Worm (Caenorhabditis elegans) whole organism, young adult: ENCODE results near the gene mab-5.

Experiments
- F10E7.11 ChIP-seq: sonication (generic microtip); optimal IDR thresholded peaks from 2 replicates; lab custom pipeline; 2017; ENCODE audit warnings: mild to moderate bottlenecking, missing genetic modification characterization, moderate library complexity, missing compliant biosample characterization
- F23B12.7 ChIP-seq: sonication (generic microtip); optimal IDR thresholded peaks from 2 replicates; lab custom pipeline; 2017; ENCODE audit warnings: missing genetic modification characterization, mild to moderate bottlenecking, missing compliant biosample characterization, antibody characterized with exemption, moderate library complexity; ENCODE audit not compliant: insufficient read depth
- F49E8.2 ChIP-seq: sonication (generic microtip); optimal IDR thresholded peaks from 3 replicates; lab custom pipeline; 2017; ENCODE audit warnings: missing genetic modification characterization, mild to moderate bottlenecking, missing compliant biosample characterization, antibody characterized with exemption, moderate library complexity; ENCODE audit not compliant: insufficient read depth
- K11D2.4 ChIP-seq: fragments of 200-800 bp; sonication (Bioruptor generic); IDR thresholded peaks from 2 replicates; pipeline ENCODE4 v1.3.6; 2022; ENCODE audit warnings: missing genetic modification reagents, missing genetic modification characterization, missing compliant biosample characterization
- K12H6.12 ChIP-seq: fragments of 200-800 bp; sonication (Bioruptor generic); optimal IDR thresholded peaks from 2 replicates; lab custom pipeline; 2018; ENCODE audit warnings: mild to moderate bottlenecking, missing genetic modification characterization, missing compliant biosample characterization
- Y56A3A.18 ChIP-seq: fragments of 200-800 bp; sonication (Bioruptor generic); IDR thresholded peaks from 2 replicates; pipeline ENCODE4 v1.3.6; 2022; ENCODE audit warnings: missing genetic modification reagents, missing genetic modification characterization, missing compliant biosample characterization
- Y95B8A.8 ChIP-seq: fragments of 200-800 bp; sonication (Bioruptor generic); IDR thresholded peaks from 2 replicates; pipeline ENCODE4 v1.3.6; 2022; ENCODE audit warnings: missing genetic modification reagents, missing genetic modification characterization, missing compliant biosample characterization
- ZK185.1 ChIP-seq: sonication (generic microtip); optimal IDR thresholded peaks from 2 replicates; lab custom pipeline; 2016; ENCODE audit warnings: mild to moderate bottlenecking, missing genetic modification characterization, missing compliant biosample characterization; ENCODE audit not compliant: poor library complexity, severe bottlenecking
- akir-1 ChIP-seq: fragments of 200-800 bp; sonication (Bioruptor generic); optimal IDR thresholded peaks from 2 replicates; lab custom pipeline; 2018; ENCODE audit warnings: mild to moderate bottlenecking, missing genetic modification characterization, moderate library complexity, missing compliant biosample characterization
- aptf-2 ChIP-seq: fragments of 200-800 bp; sonication (Bioruptor generic); conservative IDR thresholded peaks from 2 replicates; pipeline ENCODE4 v1.3.6; 2022; ENCODE audit warnings: missing genetic modification reagents, missing genetic modification characterization, missing compliant biosample characterization
- atf-7 ChIP-seq: sonication (generic microtip); optimal IDR thresholded peaks from 2 replicates; lab custom pipeline; 2017; ENCODE audit warnings: mild to moderate bottlenecking, missing genetic modification characterization, missing compliant biosample characterization
- attf-5 ChIP-seq: fragments of 200-800 bp; sonication (Bioruptor generic); optimal IDR thresholded peaks from 2 replicates; lab custom pipeline; 2018; ENCODE audit warnings: mild to moderate bottlenecking, missing genetic modification characterization, missing compliant biosample characterization
- cebp-1 ChIP-seq, 2 experiments: fragments of 200-800 bp in 1 of 2; sonication (Bioruptor generic) in 1 of 2; sonication (generic microtip) in 1 of 2; IDR thresholded peaks in 1 of 2; optimal IDR thresholded peaks in 1 of 2; 2 replicates each; pipeline versions ENCODE4 v1.3.6 to Lab custom; 2017 to 2022; ENCODE audit warnings: missing compliant biosample characterization in 2 of 2, missing genetic modification characterization in 2 of 2, mild to moderate bottlenecking in 1 of 2, missing genetic modification reagents in 1 of 2, moderate library complexity in 1 of 2
- ceh-27 ChIP-seq: fragments of 200-800 bp; sonication (Bioruptor generic); optimal IDR thresholded peaks from 2 replicates; lab custom pipeline; 2018; ENCODE audit warnings: mild to moderate bottlenecking, missing genetic modification characterization, moderate library complexity, missing compliant biosample characterization
- ceh-40 ChIP-seq: fragments of 200-800 bp; sonication (Bioruptor generic); IDR thresholded peaks from 2 replicates; pipeline ENCODE4 v1.3.6; 2022; ENCODE audit warnings: missing genetic modification characterization, missing compliant biosample characterization
- ceh-91 ChIP-seq: fragments of 200-800 bp; sonication (Bioruptor generic); IDR thresholded peaks from 2 replicates; pipeline ENCODE4 v1.3.6; 2022; ENCODE audit warnings: missing genetic modification reagents, missing genetic modification characterization, missing compliant biosample characterization
- chd-7 ChIP-seq: sonication (generic microtip); optimal IDR thresholded peaks from 2 replicates; lab custom pipeline; 2016; ENCODE audit warnings: mild to moderate bottlenecking, missing genetic modification characterization, moderate library complexity, missing compliant biosample characterization
- dpff-1 ChIP-seq: sonication (generic microtip); optimal IDR thresholded peaks from 2 replicates; lab custom pipeline; 2017; ENCODE audit warnings: mild to moderate bottlenecking, missing genetic modification characterization, missing compliant biosample characterization
- dpl-1 ChIP-seq: fragments of 150-350 bp; optimal IDR thresholded peaks from 2 replicates; lab custom pipeline; 2014; ENCODE audit warnings: missing biosample characterization, missing genetic modification reagents, missing genetic modification characterization
- egrh-3 ChIP-seq: fragments of 200-800 bp; sonication (Bioruptor generic); IDR thresholded peaks from 2 replicates; pipeline ENCODE4 v1.3.6; 2022; ENCODE audit warnings: missing genetic modification reagents, missing genetic modification characterization, missing compliant biosample characterization
- hmg-1.2 ChIP-seq: fragments of 200-800 bp; sonication (Bioruptor generic); IDR thresholded peaks from 2 replicates; pipeline ENCODE4 v1.3.6; 2022; ENCODE audit warnings: missing genetic modification reagents, missing genetic modification characterization, missing compliant biosample characterization
- hmg-20 ChIP-seq: fragments of 200-800 bp; sonication (Bioruptor generic); IDR thresholded peaks from 2 replicates; pipeline ENCODE4 v1.3.6; 2022; ENCODE audit warnings: missing genetic modification reagents, missing genetic modification characterization, missing compliant biosample characterization
- hsf-1 ChIP-seq: fragments of 200-800 bp; sonication (Bioruptor generic); IDR thresholded peaks from 2 replicates; pipeline ENCODE4 v1.3.6; 2022; ENCODE audit warnings: missing genetic modification reagents, missing genetic modification characterization, missing compliant biosample characterization
- let-607 ChIP-seq, 2 experiments: fragments of 200-800 bp in 1 of 2; sonication (Bioruptor generic) in 1 of 2; sonication (generic microtip) in 1 of 2; optimal IDR thresholded peaks; 2 replicates each; lab custom pipeline; 2016 to 2018; ENCODE audit warnings: mild to moderate bottlenecking in 2 of 2, missing compliant biosample characterization in 2 of 2, missing genetic modification characterization in 2 of 2, moderate library complexity in 2 of 2, missing genotype in 1 of 2
- lin-26 ChIP-seq: fragments of 200-800 bp; sonication (Bioruptor generic); IDR thresholded peaks from 2 replicates; pipeline ENCODE4 v1.3.6; 2022; ENCODE audit warnings: missing genetic modification reagents, missing genetic modification characterization, missing compliant biosample characterization
- lin-35 ChIP-seq, 3 experiments: fragments of 150-350 bp in 2 of 3; sonication (generic microtip) in 1 of 3; optimal IDR thresholded peaks; 2 replicates each; lab custom pipeline; 2014 to 2018; ENCODE audit warnings: missing biosample characterization in 3 of 3, missing genetic modification characterization in 3 of 3, missing genetic modification reagents in 3 of 3
- lin-40 ChIP-seq: sonication (generic microtip); optimal IDR thresholded peaks from 2 replicates; lab custom pipeline; 2016; ENCODE audit warnings: missing genetic modification characterization, mild to moderate bottlenecking, missing compliant biosample characterization, missing genotype, missing genetic modification reagents
- lsl-1 ChIP-seq: fragments of 200-800 bp; sonication (Bioruptor generic); optimal IDR thresholded peaks from 2 replicates; lab custom pipeline; 2018; ENCODE audit warnings: mild to moderate bottlenecking, missing genetic modification characterization, moderate library complexity, missing compliant biosample characterization
- madf-10 ChIP-seq: sonication (generic microtip); optimal IDR thresholded peaks from 2 replicates; lab custom pipeline; 2016; ENCODE audit warnings: mild to moderate bottlenecking, missing genetic modification characterization, missing compliant biosample characterization
- mes-4 ChIP-seq: sonication (generic microtip); optimal IDR thresholded peaks from 2 replicates; lab custom pipeline; 2016; ENCODE audit warnings: missing genotype, missing genetic modification characterization, missing compliant biosample characterization
- nfya-2 ChIP-seq: fragments of 200-800 bp; sonication (Bioruptor generic); IDR thresholded peaks from 2 replicates; pipeline ENCODE4 v1.3.6; 2022; ENCODE audit warnings: missing genetic modification reagents, missing genetic modification characterization, missing compliant biosample characterization
- nhr-120 ChIP-seq: fragments of 200-800 bp; sonication (Bioruptor generic); IDR thresholded peaks from 2 replicates; pipeline ENCODE4 v1.3.6; 2022; ENCODE audit warnings: missing genetic modification characterization, missing compliant biosample characterization
- nhr-27 ChIP-seq: fragments of 200-800 bp; sonication (Bioruptor generic); optimal IDR thresholded peaks from 2 replicates; lab custom pipeline; 2018; ENCODE audit warnings: mild to moderate bottlenecking, missing genetic modification characterization, moderate library complexity, missing compliant biosample characterization
- nhr-80 ChIP-seq: sonication (generic microtip); optimal IDR thresholded peaks from 2 replicates; lab custom pipeline; 2016; ENCODE audit warnings: missing genetic modification characterization, missing compliant biosample characterization
- pbrm-1 ChIP-seq: fragments of 200-800 bp; sonication (Bioruptor generic); IDR thresholded peaks from 2 replicates; pipeline ENCODE4 v1.3.6; 2022; ENCODE audit warnings: missing genetic modification reagents, missing genetic modification characterization, missing compliant biosample characterization
- rec-8 ChIP-seq, 2 experiments: sonication (generic microtip); optimal IDR thresholded peaks; 2 replicates each; lab custom pipeline; 2016; ENCODE audit warnings: mild to moderate bottlenecking in 2 of 2, missing genetic modification characterization in 2 of 2, missing genetic modification reagents in 2 of 2, missing genotype in 2 of 2, missing biosample characterization in 1 of 2, missing compliant biosample characterization in 1 of 2, moderate library complexity in 1 of 2
- repo-1 ChIP-seq: sonication (generic microtip); optimal IDR thresholded peaks from 2 replicates; lab custom pipeline; 2017; ENCODE audit warnings: mild to moderate bottlenecking, missing genetic modification characterization, missing compliant biosample characterization
- rpc-1 ChIP-seq, 2 experiments: fragments of 150-350 bp in 1 of 2; sonication (generic microtip) in 1 of 2; optimal IDR thresholded peaks; 2 replicates each; lab custom pipeline; 2014 to 2018; ENCODE audit warnings: missing biosample characterization in 1 of 2, missing genetic modification characterization in 1 of 2, missing genetic modification reagents in 1 of 2, missing genotype in 1 of 2
- somi-1 ChIP-seq: fragments of 200-800 bp; sonication (Bioruptor generic); optimal IDR thresholded peaks from 2 replicates; lab custom pipeline; 2018; ENCODE audit warnings: mild to moderate bottlenecking, missing genetic modification characterization, missing compliant biosample characterization
- tbp1 ChIP-seq: fragments of 200-800 bp; sonication (Bioruptor generic); optimal IDR thresholded peaks from 2 replicates; lab custom pipeline; 2018; ENCODE audit warnings: mild to moderate bottlenecking, missing genetic modification characterization, missing compliant biosample characterization
- unc-62 ChIP-seq: fragments of 150-350 bp; optimal IDR thresholded peaks from 2 replicates; lab custom pipeline; 2014; ENCODE audit warnings: missing biosample characterization, missing genetic modification reagents, missing genetic modification characterization
- xnd-1 ChIP-seq: sonication (generic microtip); optimal IDR thresholded peaks from 2 replicates; lab custom pipeline; 2016; ENCODE audit warnings: missing genotype, missing genetic modification reagents, missing genetic modification characterization, missing compliant biosample characterization
- zim-3 ChIP-seq: sonication (generic microtip); optimal IDR thresholded peaks from 2 replicates; lab custom pipeline; 2017; ENCODE audit warnings: mild to moderate bottlenecking, missing genetic modification characterization, moderate library complexity, missing compliant biosample characterization
- ztf-28 ChIP-seq: fragments of 200-800 bp; sonication (Bioruptor generic); IDR thresholded peaks from 2 replicates; pipeline ENCODE4 v1.3.6; 2022; ENCODE audit warnings: missing genetic modification reagents, missing genetic modification characterization, missing compliant biosample characterization

Gene mab-5

ce11 chrIII:7730331-7730730 lies 52.9 kb downstream of the mab-5 start (continued):
- no peak for TF ChIP-seq lin-26
- TF ChIP-seq K11D2.4 (GFP tag; lab: Robert Waterston, UW): no peak
- TF ChIP-seq nhr-27: no peak
- TF ChIP-seq zim-3: no peak
- TF ChIP-seq nhr-80 (tag; lab: Kevin White, UChicago): peak; percentile 93
- peak; percentile 14 to 67 for TF ChIP-seq let-607 (tag; optimal IDR thresholded peaks at IDR 0.05; lab: Kevin White, UChicago)
- TF ChIP-seq F10E7.11 (tag; lab: Kevin White, UChicago): no peak
- TF ChIP-seq rec-8 (tag; optimal IDR thresholded peaks at IDR 0.05; lab: Kevin White, UChicago): no peak

- no peak for TF ChIP-seq somi-1 (GFP tag; lab: Kevin White, UChicago)
- peak; percentile 37 for TF ChIP-seq ZK185.1 (tag; lab: Kevin White, UChicago)
- TF ChIP-seq ceh-91: no peak
- TF ChIP-seq ceh-40 (GFP tag; lab: Robert Waterston, UW): 0 out of 2 replicates have a peak, but pooled peaks have one; percentile 8
- TF ChIP-seq xnd-1 (tag; lab: Kevin White, UChicago): no peak
- TF ChIP-seq hmg-1.2 (GFP tag; lab: Robert Waterston, UW): 0 out of 2 replicates have a peak, but pooled peaks have one; percentile 21
- TF ChIP-seq rpc-1 (optimal IDR thresholded peaks at IDR 0.05; lab: Kevin White, UChicago): no peak
- no peak for TF ChIP-seq rpc-1 (tag; optimal IDR thresholded peaks at IDR 0.05; lab: Kevin White, UChicago)
- no peak for TF ChIP-seq F10E7.11 (tag; lab: Kevin White, UChicago)
- no peak for TF ChIP-seq nfya-2 (GFP tag; lab: Robert Waterston, UW)
- TF ChIP-seq Y56A3A.18 (GFP tag; lab: Robert Waterston, UW): 0 out of 2 replicates have a peak, but pooled peaks have one; percentile 48
- TF ChIP-seq aptf-2 (GFP tag; lab: Robert Waterston, UW): no peak
- no peak for TF ChIP-seq dpff-1 (tag; lab: Kevin White, UChicago)
- TF ChIP-seq cebp-1 (GFP tag; IDR thresholded peaks at IDR 0.05; lab: Robert Waterston, UW): no peak
- TF ChIP-seq cebp-1 (tag; optimal IDR thresholded peaks at IDR 0.05; lab: Kevin White, UChicago): peak; percentile 39
- TF ChIP-seq egrh-3 (GFP tag; lab: Robert Waterston, UW): peak; percentile 63; the same call in 1 of the 2 replicates
- TF ChIP-seq F23B12.7 (tag; lab: Kevin White, UChicago): no peak
- no peak for TF ChIP-seq zim-3
- no peak for TF ChIP-seq hmg-20 (GFP tag; lab: Robert Waterston, UW)
- TF ChIP-seq akir-1 (GFP tag; lab: Kevin White, UChicago): no peak
- TF ChIP-seq nhr-120 (GFP tag; lab: Robert Waterston, UW): no peak
- peak in 1 of 3 experiments; percentile 49 for TF ChIP-seq lin-35 (GFP tag; optimal IDR thresholded peaks at IDR 0.05; lab: Kevin White, UChicago)
- peak; percentile 47 for TF ChIP-seq ceh-27 (GFP tag; lab: Kevin White, UChicago)
- no peak for TF ChIP-seq atf-7
- peak; percentile 49 for TF ChIP-seq lin-40
- TF ChIP-seq attf-5 (GFP tag; lab: Kevin White, UChicago): peak; percentile 2
- no peak for TF ChIP-seq ztf-28 (GFP tag; lab: Robert Waterston, UW)
- no peak for TF ChIP-seq unc-62
- TF ChIP-seq madf-10: peak; percentile 51
- no peak for TF ChIP-seq mes-4 (tag; lab: Kevin White, UChicago)
- no peak for TF ChIP-seq Y95B8A.8 (GFP tag; lab: Robert Waterston, UW)
- no peak for TF ChIP-seq pbrm-1 (GFP tag; lab: Robert Waterston, UW)
- 0 out of 2 replicates have a peak, but pooled peaks have one; percentile 34 for TF ChIP-seq hsf-1 (GFP tag; lab: Robert Waterston, UW)
- no peak for TF ChIP-seq nhr-80 (tag; lab: Kevin White, UChicago)
- peak; percentile 5 for TF ChIP-seq lsl-1 (GFP tag; lab: Kevin White, UChicago)
- TF ChIP-seq K12H6.12 (tag; lab: Kevin White, UChicago): peak; percentile 64
- no peak for TF ChIP-seq dpl-1 (GFP tag; lab: Kevin White, UChicago)
- TF ChIP-seq chd-7 (tag; lab: Kevin White, UChicago): no peak
- TF ChIP-seq repo-1 (tag; lab: Kevin White, UChicago): no peak
- TF ChIP-seq F49E8.2 (tag; lab: Kevin White, UChicago): no peak
- TF ChIP-seq tbp1 (GFP tag; lab: Kevin White, UChicago): no peak
Measured at ce11 chrIII:7729534-7730061, 53.7 kb downstream of the mab-5 start, which contains the start of gene ZK112.4. Gene ZK112.4, minus strand, starts transcription at chrIII:7730011.
